Fruit fly (Drosophila melanogaster) S2 (cell line): ENCODE measurements around the gene Uxs.

Experiments
- CG8478 ChIP-seq: fragments of >200 bp; optimal IDR thresholded peaks from 2 replicates; lab custom pipeline; 2018
- CTCF ChIP-seq, 2 experiments: fragments of >200 bp; optimal IDR thresholded peaks; 2 replicates each; lab custom pipeline; 2018

Uxs gene

dm6 chr3L:8219687-8220086 is 39.0 kb downstream of the Uxs start:
- TF ChIP-seq CG8478 (lab: Kevin White, UChicago) (no peak), CTCF (optimal IDR thresholded peaks at IDR 0.05; lab: Kevin White, UChicago) (no peak)

DNA sequence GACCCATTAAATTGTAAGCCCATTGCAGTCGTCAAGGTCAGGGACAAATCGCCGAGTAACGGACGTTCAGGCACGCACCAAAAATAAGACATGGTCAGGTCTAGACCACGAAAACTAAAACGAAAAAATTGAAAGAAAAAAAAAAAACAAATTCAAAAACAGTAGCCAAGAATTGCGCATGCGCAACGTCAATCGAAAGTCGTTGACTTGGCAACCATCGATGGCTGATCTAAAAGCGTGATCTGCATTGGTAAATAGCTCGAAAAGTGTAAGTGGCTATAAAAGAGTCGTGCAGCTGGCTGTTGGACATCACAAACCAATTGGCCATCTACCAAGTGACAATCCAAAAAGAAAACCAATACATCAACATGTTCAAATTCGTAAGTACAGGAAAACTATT is 41.1 kb downstream of the Uxs start, which contains the start of gene CG13678:
Gene CG13678 (plus strand): TSS at position 307 of the 400 bp plus-strand sequence.
- TF ChIP-seq CG8478 (lab: Kevin White, UChicago), result no peak
- TF ChIP-seq CTCF (optimal IDR thresholded peaks at IDR 0.05; lab: Kevin White, UChicago), result no peak

- no peak for TF ChIP-seq CG8478 (lab: Kevin White, UChicago)
- no peak for TF ChIP-seq CTCF (optimal IDR thresholded peaks at IDR 0.05; lab: Kevin White, UChicago)
Measured at dm6 chr3L:8228924-8229323, 48.2 kb downstream of the Uxs start, which contains the start of gene eIF4E3. Gene eIF4E3 (plus strand): TSS chr3L:8229224.
